Fruit fly (Drosophila melanogaster): Measurements from ENCODE around the gene CG14989.

Gene CG14989

dm6 chr3L:4070996-4071379 is 16.4 kb upstream of the CG14989 start (continued):
- peak; percentile 54 for TF ChIP-seq oc (tag; optimal IDR thresholded peaks at IDR 0.05)
- TF ChIP-seq CG10543 (GFP tag; optimal IDR thresholded peaks at IDR 0.05): no peak
- no peak for TF ChIP-seq org-1 (GFP tag; optimal IDR thresholded peaks at IDR 0.05)
- no peak for TF ChIP-seq br (optimal IDR thresholded peaks at IDR 0.05)
- peak; percentile 67 for TF ChIP-seq CG12219 (GFP tag; optimal IDR thresholded peaks at IDR 0.05)
- TF ChIP-seq CG17328 (GFP tag; IDR thresholded peaks at IDR 0.05): peak; percentile 79
- TF ChIP-seq crp (GFP tag; optimal IDR thresholded peaks at IDR 0.05): no peak
- peak; percentile 5 for TF ChIP-seq CG2120 (GFP tag; optimal IDR thresholded peaks at IDR 0.05)
- no peak for TF ChIP-seq Atf-2 (GFP tag; optimal IDR thresholded peaks at IDR 0.05)
- peak; percentile 60 for TF ChIP-seq fd96Cb (tag; optimal IDR thresholded peaks at IDR 0.05)
- TF ChIP-seq ewg (GFP tag; optimal IDR thresholded peaks at IDR 0.05): peak; percentile 71
- no peak; the same call in 1 of the 2 replicates for TF ChIP-seq chm (GFP tag; IDR thresholded peaks at IDR 0.05)
- no peak for TF ChIP-seq disco-r (GFP tag; optimal IDR thresholded peaks at IDR 0.05)
- TF ChIP-seq gem (tag; optimal IDR thresholded peaks at IDR 0.05): peak; percentile 64
- no peak for TF ChIP-seq Mad (GFP tag; optimal IDR thresholded peaks at IDR 0.05)
- peak; percentile 34 for TF ChIP-seq vfl (GFP tag; optimal IDR thresholded peaks at IDR 0.05)
- TF ChIP-seq so (GFP tag; IDR thresholded peaks at IDR 0.05): peak; percentile 8; the same call in 1 of the 3 replicates
- peak; percentile 59 for TF ChIP-seq Dbx (GFP tag; IDR thresholded peaks at IDR 0.05)
- TF ChIP-seq CG3065 (GFP tag; optimal IDR thresholded peaks at IDR 0.05): no peak
- no peak for TF ChIP-seq CG3995 (GFP tag; optimal IDR thresholded peaks at IDR 0.05)
- no peak for TF ChIP-seq CG15011 (GFP tag; optimal IDR thresholded peaks at IDR 0.05)
- TF ChIP-seq CG10321 (GFP tag; IDR thresholded peaks at IDR 0.05): 0 out of 2 replicates have a peak, but pooled peaks have one; percentile 18
- peak; percentile 46; the same call in 1 of the 2 replicates for TF ChIP-seq ham (GFP tag; IDR thresholded peaks at IDR 0.05)
- peak; percentile 83 for TF ChIP-seq Ada2b (GFP tag; IDR thresholded peaks at IDR 0.05)
- TF ChIP-seq CG13775 (GFP tag; optimal IDR thresholded peaks at IDR 0.05): no peak
- peak; percentile 55 for TF ChIP-seq CG43689 (GFP tag; IDR thresholded peaks at IDR 0.05)
- TF ChIP-seq stc (GFP tag; IDR thresholded peaks at IDR 0.05): peak; percentile 76
- no peak for TF ChIP-seq Tbp (GFP tag; optimal IDR thresholded peaks at IDR 0.05)
- TF ChIP-seq toy (GFP tag; IDR thresholded peaks at IDR 0.05): peak; percentile 43; the same call in 1 of the 2 replicates
- no peak for TF ChIP-seq dm (GFP tag; optimal IDR thresholded peaks at IDR 0.05)
- TF ChIP-seq Opbp (GFP tag; IDR thresholded peaks at IDR 0.05; ENCODE audit: partially characterized antibody): no peak
- peak; percentile 81 for TF ChIP-seq ttk (GFP tag; IDR thresholded peaks at IDR 0.05)
- TF ChIP-seq gcm (GFP tag; optimal IDR thresholded peaks at IDR 0.05): no peak
- TF ChIP-seq Ets97D (GFP tag; optimal IDR thresholded peaks at IDR 0.05): no peak
- TF ChIP-seq Hand (GFP tag; optimal IDR thresholded peaks at IDR 0.05): no peak
- TF ChIP-seq CG7745 (tag; optimal IDR thresholded peaks at IDR 0.05): no peak
- peak; percentile 34; the same call in 1 of the 3 replicates for TF ChIP-seq sr (GFP tag; IDR thresholded peaks at IDR 0.05)
- peak; percentile 80 for TF ChIP-seq Rfx (GFP tag; IDR thresholded peaks at IDR 0.05)
- no peak for TF ChIP-seq cas (GFP tag; IDR thresholded peaks at IDR 0.05)
- no peak for TF ChIP-seq Lim3 (GFP tag; IDR thresholded peaks at IDR 0.05)
- peak; percentile 83 for TF ChIP-seq ranshi (GFP tag; IDR thresholded peaks at IDR 0.05)
- TF ChIP-seq CG16813 (GFP tag; IDR thresholded peaks at IDR 0.05; ENCODE audit: partially characterized antibody): no peak
- no peak for TF ChIP-seq twi (tag; optimal IDR thresholded peaks at IDR 0.05)
- no peak for TF ChIP-seq CG15696 (tag; optimal IDR thresholded peaks at IDR 0.05)
- no peak for TF ChIP-seq CG11085 (GFP tag; IDR thresholded peaks at IDR 0.05)
- TF ChIP-seq CG10462 (GFP tag; optimal IDR thresholded peaks at IDR 0.05): no peak
- no peak for TF ChIP-seq CG12659 (GFP tag; optimal IDR thresholded peaks at IDR 0.05)
- TF ChIP-seq Gug (GFP tag; IDR thresholded peaks at IDR 0.05): peak; percentile 78
- peak; percentile 26 for TF ChIP-seq CG7786 (GFP tag; optimal IDR thresholded peaks at IDR 0.05)
- TF ChIP-seq repo (GFP tag; optimal IDR thresholded peaks at IDR 0.05): no peak
- TF ChIP-seq cwo (GFP tag; optimal IDR thresholded peaks at IDR 0.05): no peak
- TF ChIP-seq ATbp (GFP tag; optimal IDR thresholded peaks at IDR 0.05): peak; percentile 76

All from whole organism, embryonic.